Fruit fly (Drosophila melanogaster) whole organism: Measurements from ENCODE around the gene RabX5.

Experiments used
- CG8478 ChIP-seq: fragments of >200 bp; optimal IDR thresholded peaks from 2 replicates; lab custom pipeline; 2018; ENCODE audit warnings: inconsistent platforms
- Dll ChIP-seq: fragments of >200 bp; optimal IDR thresholded peaks from 2 replicates; lab custom pipeline; 2017
- EcR ChIP-seq, 2 experiments: fragments of >200 bp; optimal IDR thresholded peaks; 2 replicates each; lab custom pipeline; 2017; ENCODE audit warnings: missing biosample characterization in 2 of 2, missing genetic modification characterization in 2 of 2, missing genetic modification reagents in 2 of 2
- pan ChIP-seq: fragments of >200 bp; optimal IDR thresholded peaks from 2 replicates; lab custom pipeline; 2017
- psq ChIP-seq: fragments of >200 bp; optimal IDR thresholded peaks from 2 replicates; lab custom pipeline; 2017
- usp ChIP-seq: fragments of >200 bp; optimal IDR thresholded peaks from 2 replicates; lab custom pipeline; 2017; ENCODE audit warnings: missing biosample characterization, missing genetic modification characterization, mixed read lengths

dm6 chr3L:1674381-1674780, 4.5 kb upstream of the RabX5 start, which contains the start of gene CG7991:
- TF ChIP-seq CG8478 (lab: Kevin White, UChicago): no peak
- no peak for TF ChIP-seq Dll (lab: Kevin White, UChicago)
- TF ChIP-seq pan (lab: Kevin White, UChicago): no peak
- no peak for TF ChIP-seq EcR (GFP tag; optimal IDR thresholded peaks at IDR 0.05; lab: Kevin White, UChicago)
- no peak for TF ChIP-seq usp (GFP tag; lab: Kevin White, UChicago)
- no peak for TF ChIP-seq psq
